Worm (Caenorhabditis elegans): ENCODE data around the gene ndab-1.
A peak's percentile ranks its signal among the peaks of the same experiment; 100 is the strongest.

Gene ndab-1

DNA sequence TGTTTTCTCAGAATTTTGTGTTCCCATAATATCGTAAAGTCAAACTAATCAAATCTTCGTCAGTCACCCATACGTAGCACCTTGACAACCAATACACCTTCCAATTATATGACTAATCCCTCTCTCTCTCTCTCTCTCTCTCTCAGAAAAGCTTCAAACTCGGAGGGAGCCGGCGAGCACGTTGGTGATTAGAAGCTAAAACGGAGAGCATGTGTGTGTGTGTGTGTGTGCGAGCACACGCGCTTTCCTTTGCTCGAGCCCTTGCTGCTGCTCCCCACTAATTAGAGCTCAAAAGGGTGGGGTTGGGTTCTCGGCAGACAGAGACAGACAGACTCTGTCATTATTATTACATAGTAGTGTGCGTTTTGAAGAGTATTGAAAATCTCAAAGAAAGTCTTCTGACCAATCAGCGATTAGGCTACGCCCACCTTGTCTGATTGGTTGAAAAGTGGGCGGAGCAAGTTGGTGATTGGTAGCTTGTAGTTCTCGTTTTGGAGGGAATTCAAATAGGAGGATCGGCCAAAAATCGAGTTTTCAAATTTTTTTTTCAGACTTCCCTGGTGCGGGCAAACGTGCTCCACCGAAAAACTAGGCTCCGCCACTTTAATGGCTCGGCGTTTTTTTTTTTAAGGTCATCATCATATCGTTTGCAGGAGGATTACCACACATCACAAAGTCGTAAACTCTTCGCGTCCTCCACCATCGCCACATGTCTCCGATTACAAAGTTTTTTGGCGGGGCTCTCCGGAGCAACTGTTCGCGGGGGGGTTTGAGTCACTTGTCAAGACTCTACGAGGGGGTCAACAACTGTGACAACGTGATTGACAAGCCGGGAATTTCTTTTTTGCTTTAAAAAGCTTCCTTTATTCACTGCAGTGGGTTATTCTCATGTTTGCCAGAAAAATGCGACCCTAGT, 19.8 kb upstream of the ndab-1 start:
- TF ChIP-seq Y55F3AM.14 (GFP tag; optimal IDR thresholded peaks at IDR 0.05) (peak; percentile 10), C34F6.9 (tag; optimal IDR thresholded peaks at IDR 0.05) (peak; percentile 14), F13H6.1 (tag; optimal IDR thresholded peaks at IDR 0.05) (peak; percentile 7), ceh-82 (tag; optimal IDR thresholded peaks at IDR 0.05) (no peak), ztf-4 (tag; optimal IDR thresholded peaks at IDR 0.05) (no peak), ztf-11 (tag; optimal IDR thresholded peaks at IDR 0.05) (no peak), sem-4 (tag; optimal IDR thresholded peaks at IDR 0.05) (peak; percentile 30), ama-1 (optimal IDR thresholded peaks at IDR 0.05) (no peak), sma-9 (GFP tag; optimal IDR thresholded peaks at IDR 0.05) (peak; percentile 31), sma-9 (tag; optimal IDR thresholded peaks at IDR 0.05) (no peak), lsy-2 (tag; optimal IDR thresholded peaks at IDR 0.05) (peak in 1 of 2 experiments; percentile 9), mab-5 (tag; optimal IDR thresholded peaks at IDR 0.05) (no peak), mdl-1 (tag; optimal IDR thresholded peaks at IDR 0.05) (peak in 1 of 2 experiments; percentile 2), ztf-1 (GFP tag; conservative IDR thresholded peaks at IDR 0.05) (no peak), elt-3 (tag; optimal IDR thresholded peaks at IDR 0.05) (no peak), nhr-21 (tag; optimal IDR thresholded peaks at IDR 0.05) (peak; percentile 8), R02D3.7 (tag; optimal IDR thresholded peaks at IDR 0.05) (no peak)

ce11 chrIII:11933539-11933938, 18.0 kb upstream of the ndab-1 start, which contains the start of gene dolk-1:
dolk-1 (minus strand) TSS chrIII:11933639.
- no peak for TF ChIP-seq nhr-6 (tag; optimal IDR thresholded peaks at IDR 0.05)

- no peak for TF ChIP-seq R02D3.7 (tag; optimal IDR thresholded peaks at IDR 0.05)
- no peak for TF ChIP-seq skn-1 (tag; optimal IDR thresholded peaks at IDR 0.05)
- TF ChIP-seq nhr-6 (tag; optimal IDR thresholded peaks at IDR 0.05) = no peak
- no peak for TF ChIP-seq unc-55 (GFP tag; optimal IDR thresholded peaks at IDR 0.05)
- no peak for TF ChIP-seq Y55F3AM.14 (GFP tag; optimal IDR thresholded peaks at IDR 0.05)
- no peak for TF ChIP-seq unc-62 (GFP tag; optimal IDR thresholded peaks at IDR 0.05)
Observed at ce11 chrIII:11931960-11932359, 16.4 kb upstream of the ndab-1 start.

DNA sequence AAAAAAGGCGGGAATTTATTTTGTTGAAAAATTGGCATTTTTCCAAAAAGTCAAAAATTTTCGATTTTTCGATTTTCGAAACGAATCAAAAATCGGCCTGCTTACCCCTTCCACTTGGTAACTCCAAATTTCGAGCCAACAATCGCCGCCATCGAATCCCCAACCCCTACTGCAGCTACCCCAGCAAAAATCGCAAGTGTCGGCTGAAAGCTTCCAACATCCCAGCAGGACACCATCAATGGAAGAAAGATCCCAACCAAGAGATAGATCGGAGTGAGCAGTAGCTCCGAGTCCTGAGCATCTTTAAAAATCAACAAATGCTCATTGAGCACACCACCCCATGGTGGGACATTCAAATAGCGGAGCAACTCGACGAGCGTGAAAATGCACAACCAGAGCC, 15.4 kb upstream of the ndab-1 start:
- TF ChIP-seq zag-1 (tag; optimal IDR thresholded peaks at IDR 0.05) (no peak), nhr-11 (tag; optimal IDR thresholded peaks at IDR 0.05) (no peak), mbf-1 (tag; optimal IDR thresholded peaks at IDR 0.05) (no peak), alr-1 (tag; optimal IDR thresholded peaks at IDR 0.05) (no peak), elt-1 (tag; optimal IDR thresholded peaks at IDR 0.05) (no peak), fos-1 (tag; optimal IDR thresholded peaks at IDR 0.05) (no peak)

- TF ChIP-seq nhr-11 (tag; optimal IDR thresholded peaks at IDR 0.05) (no peak), ztf-11 (tag; optimal IDR thresholded peaks at IDR 0.05) (no peak), zag-1 (tag; optimal IDR thresholded peaks at IDR 0.05) (no peak), ZK546.5 (tag; optimal IDR thresholded peaks at IDR 0.05) (no peak), aly-2 (tag; optimal IDR thresholded peaks at IDR 0.05) (no peak), nhr-25 (tag; optimal IDR thresholded peaks at IDR 0.05) (no peak), crh-2 (tag; optimal IDR thresholded peaks at IDR 0.05) (no peak), egl-27 (tag; optimal IDR thresholded peaks at IDR 0.05) (no peak), Y55F3AM.14 (GFP tag; optimal IDR thresholded peaks at IDR 0.05) (no peak), ztf-1 (GFP tag; conservative IDR thresholded peaks at IDR 0.05) (no peak), R02D3.7 (tag; optimal IDR thresholded peaks at IDR 0.05) (no peak), snpc-4 (tag; optimal IDR thresholded peaks at IDR 0.05) (no peak), nhr-21 (tag; optimal IDR thresholded peaks at IDR 0.05) (no peak), elt-3 (tag; optimal IDR thresholded peaks at IDR 0.05) (no peak), nhr-6 (tag; optimal IDR thresholded peaks at IDR 0.05) (no peak), nhr-12 (tag; optimal IDR thresholded peaks at IDR 0.05) (no peak), mdl-1 (tag; optimal IDR thresholded peaks at IDR 0.05) (no peak), ztf-4 (tag; optimal IDR thresholded peaks at IDR 0.05) (no peak), skn-1 (tag; optimal IDR thresholded peaks at IDR 0.05) (no peak)
Observed at ce11 chrIII:11923586-11923985, 8.1 kb upstream of the ndab-1 start, which contains the start of gene nft-1. nft-1 (plus strand) TSS chrIII:11923886.

All from whole organism, L2 larva.